Worm (Caenorhabditis elegans): Measurements from ENCODE around the gene lgc-29.

DNA sequence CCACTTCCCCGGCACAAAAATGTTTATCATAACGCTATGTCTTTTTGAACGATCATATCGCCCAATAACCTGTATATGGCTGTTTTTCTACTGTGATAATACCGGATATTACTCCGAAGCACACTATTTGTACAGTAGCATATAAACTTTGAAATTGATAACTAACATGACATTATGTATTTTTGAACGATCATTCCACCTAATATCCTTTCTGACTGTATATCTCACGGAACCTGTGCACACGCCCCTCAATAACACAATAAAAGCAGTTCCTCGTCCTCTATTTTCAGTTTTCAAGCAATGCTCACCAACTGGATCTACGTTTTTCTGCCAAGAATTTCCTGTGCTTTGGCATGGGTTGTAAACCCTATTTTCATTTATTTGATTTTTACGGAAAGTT is 37.2 kb upstream of the lgc-29 start, which contains the start of gene srj-40:
- TF ChIP-seq daf-19 (GFP tag; conservative IDR thresholded peaks at IDR 0.05) (no peak), ces-1 (GFP tag; optimal IDR thresholded peaks at IDR 0.05) (no peak), set-16 (GFP tag; IDR thresholded peaks at IDR 0.05) (no peak), unc-130 (GFP tag; optimal IDR thresholded peaks at IDR 0.05) (no peak), ctbp-1 (GFP tag; IDR thresholded peaks at IDR 0.05) (no peak), nhr-28 (tag; optimal IDR thresholded peaks at IDR 0.05) (no peak), ceh-28 (tag; optimal IDR thresholded peaks at IDR 0.05) (no peak), nhr-6 (tag; optimal IDR thresholded peaks at IDR 0.05) (no peak)

Measured in whole organism, L4 larva.